Fruit fly (Drosophila melanogaster): Measurements from ENCODE around the gene CG42780.

Gene CG42780

dm6 chrX:7285995-7286985 lies 45.7 kb downstream of the CG42780 start, which contains the start of gene CG2059 (continued):
- TF ChIP-seq CG1233 (GFP tag; optimal IDR thresholded peaks at IDR 0.05) (peak; percentile 51), CG18476 (GFP tag; optimal IDR thresholded peaks at IDR 0.05) (peak; percentile 44), CG3065 (GFP tag; optimal IDR thresholded peaks at IDR 0.05) (no peak), CG10959 (GFP tag; IDR thresholded peaks at IDR 0.05) (peak; percentile 53; the same call in 1 of the 2 replicates), CG17912 (GFP tag; optimal IDR thresholded peaks at IDR 0.05) (peak; percentile 63), H2.0 (GFP tag; IDR thresholded peaks at IDR 0.05) (peak; percentile 18; the same call in 1 of the 2 replicates), Kr (GFP tag; optimal IDR thresholded peaks at IDR 0.05) (peak; percentile 88), lbe (GFP tag; optimal IDR thresholded peaks at IDR 0.05) (no peak), rib (GFP tag; IDR thresholded peaks at IDR 0.05) (peak; percentile 28; the same call in 1 of the 2 replicates), danr (GFP tag; IDR thresholded peaks at IDR 0.05) (no peak), maf-S (GFP tag; optimal IDR thresholded peaks at IDR 0.05) (peak; percentile 53), CG30020 (tag; optimal IDR thresholded peaks at IDR 0.05) (peak; percentile 59), CG4730 (GFP tag; IDR thresholded peaks at IDR 0.05) (0 out of 2 replicates have a peak, but pooled peaks have one; percentile 8), CG15011 (GFP tag; optimal IDR thresholded peaks at IDR 0.05) (no peak), dpn (GFP tag; optimal IDR thresholded peaks at IDR 0.05) (peak; percentile 8 to 58), Antp (GFP tag; optimal IDR thresholded peaks at IDR 0.05) (peak; percentile 61), CG17385 (GFP tag; optimal IDR thresholded peaks at IDR 0.05) (no peak), CG32767 (GFP tag; IDR thresholded peaks at IDR 0.05) (0 out of 2 replicates have a peak, but pooled peaks have one; percentile 13), fd64A (GFP tag; optimal IDR thresholded peaks at IDR 0.05) (peak; percentile 4), CG33213 (GFP tag; optimal IDR thresholded peaks at IDR 0.05) (peak; percentile 80), bab2 (GFP tag; optimal IDR thresholded peaks at IDR 0.05) (peak; percentile 56), btn (GFP tag; optimal IDR thresholded peaks at IDR 0.05) (no peak), CG15601 (tag; optimal IDR thresholded peaks at IDR 0.05) (peak; percentile 13), sug (tag; optimal IDR thresholded peaks at IDR 0.05) (peak; percentile 24), CG4360 (GFP tag; IDR thresholded peaks at IDR 0.05) (peak; percentile 19), fd96Cb (tag; optimal IDR thresholded peaks at IDR 0.05) (no peak)

dm6 chrX:7285410-7285809 lies 46.6 kb downstream of the CG42780 start:
- TF ChIP-seq CG18764 (GFP tag; optimal IDR thresholded peaks at IDR 0.05) = no peak
- TF ChIP-seq cg (GFP tag; optimal IDR thresholded peaks at IDR 0.05) = peak; percentile 60
- no peak for TF ChIP-seq CG7963 (GFP tag; IDR thresholded peaks at IDR 0.05; ENCODE audit: partially characterized antibody)
- no peak for TF ChIP-seq mirr (GFP tag; optimal IDR thresholded peaks at IDR 0.05)
- no peak for TF ChIP-seq ato (GFP tag; IDR thresholded peaks at IDR 0.05; ENCODE audit: partially characterized antibody)
- no peak for TF ChIP-seq CG10543 (GFP tag; optimal IDR thresholded peaks at IDR 0.05)
- TF ChIP-seq CG8765 (GFP tag; IDR thresholded peaks at IDR 0.05) = no peak
- TF ChIP-seq CG11456 (GFP tag; IDR thresholded peaks at IDR 0.05) = no peak
- no peak for TF ChIP-seq HLHmδ (GFP tag; optimal IDR thresholded peaks at IDR 0.05)
- TF ChIP-seq CG6683 (GFP tag; optimal IDR thresholded peaks at IDR 0.05) = no peak
- no peak for TF ChIP-seq disco-r (GFP tag; optimal IDR thresholded peaks at IDR 0.05)
- no peak for TF ChIP-seq CG30020 (tag; optimal IDR thresholded peaks at IDR 0.05)
- TF ChIP-seq Trl (optimal IDR thresholded peaks at IDR 0.05) = peak; percentile 44 to 73
- no peak for TF ChIP-seq Trl (GFP tag; optimal IDR thresholded peaks at IDR 0.05)
- no peak for TF ChIP-seq H2.0 (GFP tag; IDR thresholded peaks at IDR 0.05)
